Fruit fly (Drosophila melanogaster) whole organism, embryonic: Measurements from ENCODE around the gene Cont.

Experiments used
- Atf-2 ChIP-seq: fragments of 200-800 bp; sonication (Bioruptor generic); optimal IDR thresholded peaks from 2 replicates; lab custom pipeline; 2016; ENCODE audit warnings: missing biosample characterization, missing genetic modification characterization
- B-H2 ChIP-seq: fragments of 200-800 bp; sonication (Bioruptor generic); optimal IDR thresholded peaks from 2 replicates; lab custom pipeline; 2018; ENCODE audit warnings: missing biosample characterization, mild to moderate bottlenecking, missing genetic modification characterization
- BEAF-32 ChIP-seq: fragments of 200-800 bp; sonication (Bioruptor generic); optimal IDR thresholded peaks from 3 replicates; lab custom pipeline; 2017; ENCODE audit warnings: missing biosample characterization, missing genetic modification characterization, mild to moderate bottlenecking, moderate library complexity, missing genetic modification reagents
- BtbVII ChIP-seq: fragments of 200-800 bp; sonication (Bioruptor generic); optimal IDR thresholded peaks from 3 replicates; lab custom pipeline; 2017; ENCODE audit warnings: missing biosample characterization, mild to moderate bottlenecking, missing genetic modification characterization
- CG10366 ChIP-seq: fragments of 200-800 bp; sonication (Bioruptor generic); IDR thresholded peaks from 2 replicates; pipeline ENCODE4 v1.3.6; 2022; ENCODE audit warnings: missing biosample characterization, missing genetic modification characterization
- CG14667 ChIP-seq: fragments of 200-800 bp; sonication (Bioruptor generic); IDR thresholded peaks from 2 replicates; pipeline ENCODE4 v1.3.6; 2022; ENCODE audit warnings: missing biosample characterization, missing genetic modification characterization
- CG1602 ChIP-seq: fragments of 200-800 bp; sonication (Bioruptor generic); optimal IDR thresholded peaks from 3 replicates; lab custom pipeline; 2016; ENCODE audit warnings: missing biosample characterization, missing genetic modification characterization
- CG16813 ChIP-seq: fragments of 200-800 bp; sonication (Bioruptor generic); IDR thresholded peaks from 3 replicates; pipeline ENCODE4 v1.3.6; 2022; ENCODE audit warnings: missing biosample characterization, missing genetic modification characterization; ENCODE audit not compliant: partially characterized antibody
- CG17328 ChIP-seq: fragments of 200-800 bp; sonication (Bioruptor generic); IDR thresholded peaks from 2 replicates; pipeline ENCODE4 v1.3.6; 2022; ENCODE audit warnings: missing biosample characterization, missing genetic modification characterization
- CG18262 ChIP-seq: fragments of 200-800 bp; optimal IDR thresholded peaks from 3 replicates; lab custom pipeline; 2019; ENCODE audit warnings: missing biosample characterization, mild to moderate bottlenecking, missing genetic modification characterization, moderate library complexity
- CG1832 ChIP-seq: fragments of 200-800 bp; sonication (Bioruptor generic); optimal IDR thresholded peaks from 2 replicates; lab custom pipeline; 2017; ENCODE audit warnings: missing biosample characterization, mild to moderate bottlenecking, missing genetic modification characterization, inconsistent platforms
- CG2116 ChIP-seq: fragments of 200-800 bp; sonication (Bioruptor generic); optimal IDR thresholded peaks from 3 replicates; lab custom pipeline; 2018; ENCODE audit warnings: missing biosample characterization, mild to moderate bottlenecking, missing genetic modification characterization
- CG2712 ChIP-seq: fragments of 200-800 bp; optimal IDR thresholded peaks from 3 replicates; lab custom pipeline; 2019; ENCODE audit warnings: missing biosample characterization, mild to moderate bottlenecking, missing genetic modification characterization, moderate library complexity
- CG30403 ChIP-seq: fragments of 200-800 bp; sonication (Bioruptor generic); optimal IDR thresholded peaks from 3 replicates; lab custom pipeline; 2016; ENCODE audit warnings: missing biosample characterization, missing genetic modification characterization
- CG3995 ChIP-seq: fragments of 200-800 bp; sonication (Bioruptor generic); optimal IDR thresholded peaks from 3 replicates; lab custom pipeline; 2016; ENCODE audit warnings: missing biosample characterization, missing genetic modification characterization
- CG43689 ChIP-seq: fragments of 200-800 bp; sonication (Bioruptor generic); IDR thresholded peaks from 2 replicates; pipeline ENCODE4 v1.3.6; 2022; ENCODE audit warnings: missing biosample characterization, missing genetic modification characterization
- CG4854 ChIP-seq: fragments of 200-800 bp; sonication (Bioruptor generic); optimal IDR thresholded peaks from 2 replicates; lab custom pipeline; 2016; ENCODE audit warnings: missing biosample characterization, missing genetic modification characterization, inconsistent platforms
- CG6689 ChIP-seq: fragments of 200-800 bp; sonication (Bioruptor generic); IDR thresholded peaks from 2 replicates; pipeline ENCODE4 v1.3.6; 2022; ENCODE audit warnings: missing biosample characterization, missing genetic modification characterization
- CG8089 ChIP-seq: fragments of 200-800 bp; sonication (Bioruptor generic); optimal IDR thresholded peaks from 3 replicates; lab custom pipeline; 2016; ENCODE audit warnings: missing biosample characterization, missing genetic modification characterization
- CG8765 ChIP-seq: fragments of 200-800 bp; sonication (Bioruptor generic); IDR thresholded peaks from 2 replicates; pipeline ENCODE4 v1.3.6; 2022; ENCODE audit warnings: missing biosample characterization, missing genetic modification characterization
- CG9932 ChIP-seq: fragments of 200-800 bp; sonication (Bioruptor generic); IDR thresholded peaks from 2 replicates; pipeline ENCODE4 v1.3.6; 2022; ENCODE audit warnings: missing biosample characterization, missing genetic modification characterization
- CHES-1-like ChIP-seq: fragments of 200-800 bp; sonication (Bioruptor generic); optimal IDR thresholded peaks from 2 replicates; lab custom pipeline; 2016; ENCODE audit warnings: missing biosample characterization, missing genetic modification characterization
- Camta ChIP-seq: fragments of 200-800 bp; sonication (Bioruptor generic); optimal IDR thresholded peaks from 2 replicates; lab custom pipeline; 2016; ENCODE audit warnings: missing biosample characterization, missing genetic modification characterization
- Dfd ChIP-seq, 2 experiments: fragments of >200 bp; optimal IDR thresholded peaks; 2 replicates each; lab custom pipeline; 2017; ENCODE audit warnings: missing biosample characterization in 2 of 2, missing genetic modification characterization in 2 of 2
- Dref ChIP-seq: fragments of 200-800 bp; sonication (Bioruptor generic); IDR thresholded peaks from 2 replicates; pipeline ENCODE4 v1.3.6; 2022; ENCODE audit warnings: missing biosample characterization, missing genetic modification characterization
- Hey ChIP-seq: fragments of 200-800 bp; sonication (Bioruptor generic); optimal IDR thresholded peaks from 3 replicates; lab custom pipeline; 2018; ENCODE audit warnings: missing biosample characterization, mild to moderate bottlenecking, missing genetic modification characterization
- Hsf ChIP-seq: fragments of 200-800 bp; sonication (Bioruptor generic); optimal IDR thresholded peaks from 3 replicates; lab custom pipeline; 2016; ENCODE audit warnings: missing biosample characterization, missing genetic modification characterization
- PHDP ChIP-seq: fragments of 200-800 bp; sonication (Bioruptor generic); optimal IDR thresholded peaks from 3 replicates; lab custom pipeline; 2018; ENCODE audit warnings: missing biosample characterization, mild to moderate bottlenecking, missing genetic modification characterization, moderate library complexity
- Ptx1 ChIP-seq: fragments of 200-800 bp; sonication (Bioruptor generic); IDR thresholded peaks from 2 replicates; pipeline ENCODE4 v1.3.6; 2022; ENCODE audit warnings: missing biosample characterization, missing genetic modification characterization
- Rfx ChIP-seq: fragments of 200-800 bp; sonication (Bioruptor generic); IDR thresholded peaks from 2 replicates; pipeline ENCODE4 v1.3.6; 2022; ENCODE audit warnings: missing biosample characterization, missing genetic modification characterization
- YL-1 ChIP-seq: fragments of 200-800 bp; sonication (Bioruptor generic); optimal IDR thresholded peaks from 3 replicates; lab custom pipeline; 2017; ENCODE audit warnings: missing biosample characterization, mild to moderate bottlenecking, missing genetic modification characterization
- al ChIP-seq: fragments of 200-800 bp; sonication (Bioruptor generic); IDR thresholded peaks from 2 replicates; pipeline ENCODE4 v1.3.6; 2022; ENCODE audit warnings: missing biosample characterization, missing genetic modification characterization
- ci ChIP-seq: fragments of 200-800 bp; sonication (Bioruptor generic); IDR thresholded peaks from 3 replicates; pipeline ENCODE4 v1.3.6; 2022; ENCODE audit warnings: missing biosample characterization, missing genetic modification characterization
- crp ChIP-seq, 2 experiments: fragments of 200-800 bp; sonication (Bioruptor generic); optimal IDR thresholded peaks; 2 replicates in 1 of 2; 3 replicates in 1 of 2; lab custom pipeline; 2017; ENCODE audit warnings: missing biosample characterization in 2 of 2, missing genetic modification characterization in 2 of 2, mild to moderate bottlenecking in 1 of 2, moderate library complexity in 1 of 2
- dmrt99B ChIP-seq: fragments of 200-800 bp; sonication (Bioruptor generic); optimal IDR thresholded peaks from 2 replicates; lab custom pipeline; 2018; ENCODE audit warnings: missing biosample characterization, mild to moderate bottlenecking, missing genetic modification characterization, moderate library complexity
- ewg ChIP-seq: fragments of 200-800 bp; sonication (Bioruptor generic); optimal IDR thresholded peaks from 3 replicates; lab custom pipeline; 2017; ENCODE audit warnings: mild to moderate bottlenecking, missing biosample characterization, missing genetic modification reagents, missing genetic modification characterization
- fd102C ChIP-seq: fragments of 200-800 bp; sonication (Bioruptor generic); optimal IDR thresholded peaks from 2 replicates; lab custom pipeline; 2018; ENCODE audit warnings: missing biosample characterization, mild to moderate bottlenecking, missing genetic modification characterization, moderate library complexity
- hbn ChIP-seq: fragments of 200-800 bp; sonication (Bioruptor generic); IDR thresholded peaks from 2 replicates; pipeline ENCODE4 v1.3.6; 2022; ENCODE audit warnings: missing biosample characterization, missing genetic modification characterization; ENCODE audit not compliant: partially characterized antibody
- jigr1 ChIP-seq: fragments of 200-800 bp; sonication (Bioruptor generic); IDR thresholded peaks from 3 replicates; pipeline ENCODE4 v1.3.6; 2022; ENCODE audit warnings: missing biosample characterization, missing genetic modification characterization
- lilli ChIP-seq: fragments of 200-800 bp; sonication (Bioruptor generic); optimal IDR thresholded peaks from 3 replicates; lab custom pipeline; 2016; ENCODE audit warnings: missing biosample characterization, missing genetic modification characterization
- lola ChIP-seq, 3 experiments: fragments of >200 bp in 2 of 3; fragments of 200-800 bp in 1 of 3; sonication (Bioruptor generic) in 1 of 3; optimal IDR thresholded peaks; 2 replicates each; lab custom pipeline; 2017 to 2019; ENCODE audit warnings: missing biosample characterization in 3 of 3, missing genetic modification characterization in 3 of 3, mild to moderate bottlenecking in 1 of 3, moderate library complexity in 1 of 3
- maf-S ChIP-seq: fragments of 200-800 bp; sonication (Bioruptor generic); optimal IDR thresholded peaks from 2 replicates; lab custom pipeline; 2016; ENCODE audit warnings: missing biosample characterization, missing genetic modification characterization
- pfk ChIP-seq: fragments of 200-800 bp; sonication (Bioruptor generic); optimal IDR thresholded peaks from 2 replicates; lab custom pipeline; 2018; ENCODE audit warnings: missing biosample characterization, mild to moderate bottlenecking, missing genetic modification characterization, moderate library complexity
- ranshi ChIP-seq: fragments of 200-800 bp; sonication (Bioruptor generic); IDR thresholded peaks from 2 replicates; pipeline ENCODE4 v1.3.6; 2022; ENCODE audit warnings: missing biosample characterization, missing genetic modification characterization
- row ChIP-seq: fragments of 200-800 bp; sonication (Bioruptor generic); IDR thresholded peaks from 3 replicates; pipeline ENCODE4 v1.3.6; 2022; ENCODE audit warnings: missing biosample characterization, missing genetic modification characterization
- slou ChIP-seq: fragments of 200-800 bp; sonication (Bioruptor generic); optimal IDR thresholded peaks from 3 replicates; lab custom pipeline; 2016; ENCODE audit warnings: missing biosample characterization, missing genetic modification characterization
- sob ChIP-seq: fragments of 200-800 bp; sonication (Bioruptor generic); IDR thresholded peaks from 2 replicates; pipeline ENCODE4 v1.3.6; 2022; ENCODE audit warnings: missing biosample characterization, missing genetic modification characterization
- sug ChIP-seq: fragments of 200-800 bp; optimal IDR thresholded peaks from 2 replicates; lab custom pipeline; 2019; ENCODE audit warnings: missing biosample characterization, mild to moderate bottlenecking, missing genetic modification characterization, moderate library complexity
- vnd ChIP-seq: fragments of 200-800 bp; sonication (Bioruptor generic); IDR thresholded peaks from 3 replicates; pipeline ENCODE4 v1.3.6; 2022; ENCODE audit warnings: missing biosample characterization, missing genetic modification characterization; ENCODE audit not compliant: partially characterized antibody

Cont gene

dm6 chr3R:4399810-4400496 lies 18.8 kb downstream of the Cont start (continued):
- peak; percentile 49 for TF ChIP-seq CG18262 (tag; lab: Kevin White, UChicago)
- TF ChIP-seq slou (GFP tag; lab: Kevin White, UChicago): no peak
- peak; percentile 64 for TF ChIP-seq CG9932 (GFP tag; lab: Robert Waterston, UW)
- TF ChIP-seq Ptx1 (GFP tag; lab: Robert Waterston, UW): 0 out of 2 replicates have a peak, but pooled peaks have one; percentile 21
- peak; percentile 55 for TF ChIP-seq BEAF-32
- no peak for TF ChIP-seq Atf-2 (GFP tag; lab: Kevin White, UChicago)
- TF ChIP-seq dmrt99B (tag; lab: Kevin White, UChicago): peak; percentile 8
- TF ChIP-seq CG2712 (tag; lab: Kevin White, UChicago): peak; percentile 43
- no peak for TF ChIP-seq Camta
- no peak for TF ChIP-seq CG10366 (GFP tag; lab: Robert Waterston, UW)
- peak; percentile 8 for TF ChIP-seq pfk (GFP tag; lab: Kevin White, UChicago)
- TF ChIP-seq YL-1 (GFP tag; lab: Kevin White, UChicago): no peak
- TF ChIP-seq CG16813 (GFP tag; lab: Robert Waterston, UW): peak; percentile 26; the same call in 1 of the 3 replicates
- TF ChIP-seq Dfd (GFP tag; optimal IDR thresholded peaks at IDR 0.05; lab: Kevin White, UChicago): peak in 1 of 2 experiments; percentile 55
- peak; percentile 87 for TF ChIP-seq row (GFP tag; lab: Robert Waterston, UW)
- no peak; the same call in 2 of the 3 replicates for TF ChIP-seq vnd (GFP tag; lab: Robert Waterston, UW)
- peak in 1 of 2 experiments; percentile 64 for TF ChIP-seq crp (GFP tag; optimal IDR thresholded peaks at IDR 0.05; lab: Kevin White, UChicago)
- TF ChIP-seq sug (tag; lab: Kevin White, UChicago): peak; percentile 36
- no peak for TF ChIP-seq fd102C (GFP tag; lab: Kevin White, UChicago)
- peak; percentile 57 for TF ChIP-seq CG2116
- no peak for TF ChIP-seq CG17328 (GFP tag; lab: Robert Waterston, UW)
- no peak for TF ChIP-seq CG43689
- TF ChIP-seq CG1602 (GFP tag; lab: Kevin White, UChicago): peak; percentile 24
- TF ChIP-seq B-H2 (GFP tag; lab: Kevin White, UChicago): no peak
- TF ChIP-seq lola (GFP tag; optimal IDR thresholded peaks at IDR 0.05; lab: Kevin White, UChicago): peak in 2 of 3 experiments; percentile 41 to 91
- peak; percentile 31; the same call in 1 of the 3 replicates for TF ChIP-seq ci (GFP tag; lab: Robert Waterston, UW)
- peak; percentile 50 for TF ChIP-seq lilli (GFP tag; lab: Kevin White, UChicago)
- no peak for TF ChIP-seq CG8765 (GFP tag; lab: Robert Waterston, UW)
- TF ChIP-seq Dref (GFP tag; lab: Robert Waterston, UW): peak; percentile 78
- TF ChIP-seq CG30403 (GFP tag; lab: Kevin White, UChicago): peak; percentile 44
- peak; percentile 26 for TF ChIP-seq Hsf
- peak; percentile 41 for TF ChIP-seq ewg (GFP tag; lab: Kevin White, UChicago)
- no peak for TF ChIP-seq CG4854
- TF ChIP-seq sob: 0 out of 2 replicates have a peak, but pooled peaks have one; percentile 8
- TF ChIP-seq al (GFP tag; lab: Robert Waterston, UW): no peak
- no peak for TF ChIP-seq CG8089 (GFP tag; lab: Kevin White, UChicago)
- TF ChIP-seq CG14667 (GFP tag; lab: Robert Waterston, UW): no peak
- TF ChIP-seq CHES-1-like (GFP tag; lab: Kevin White, UChicago): no peak
- peak; percentile 15 for TF ChIP-seq CG3995 (GFP tag; lab: Kevin White, UChicago)
- no peak for TF ChIP-seq CG6689
- peak; percentile 49; the same call in 1 of the 2 replicates for TF ChIP-seq Rfx
- TF ChIP-seq BtbVII (GFP tag; lab: Kevin White, UChicago): no peak
- no peak for TF ChIP-seq maf-S (GFP tag; lab: Kevin White, UChicago)
- TF ChIP-seq CG1832 (GFP tag; lab: Kevin White, UChicago): no peak
- no peak for TF ChIP-seq PHDP (tag; lab: Kevin White, UChicago)
- 0 out of 2 replicates have a peak, but pooled peaks have one; percentile 22 for TF ChIP-seq ranshi
- 0 out of 2 replicates have a peak, but pooled peaks have one; percentile 46 for TF ChIP-seq hbn (GFP tag; lab: Robert Waterston, UW)
- no peak for TF ChIP-seq Hey (tag; lab: Kevin White, UChicago)
- TF ChIP-seq jigr1: no peak
